Worm (Caenorhabditis elegans): Measurements from ENCODE around the gene F41H10.3.
"Not testable (repeated sequence)": the region's sequence is repeated elsewhere in the genome, so short reads cannot be mapped to it uniquely, and the experiment has no call there.

DNA sequence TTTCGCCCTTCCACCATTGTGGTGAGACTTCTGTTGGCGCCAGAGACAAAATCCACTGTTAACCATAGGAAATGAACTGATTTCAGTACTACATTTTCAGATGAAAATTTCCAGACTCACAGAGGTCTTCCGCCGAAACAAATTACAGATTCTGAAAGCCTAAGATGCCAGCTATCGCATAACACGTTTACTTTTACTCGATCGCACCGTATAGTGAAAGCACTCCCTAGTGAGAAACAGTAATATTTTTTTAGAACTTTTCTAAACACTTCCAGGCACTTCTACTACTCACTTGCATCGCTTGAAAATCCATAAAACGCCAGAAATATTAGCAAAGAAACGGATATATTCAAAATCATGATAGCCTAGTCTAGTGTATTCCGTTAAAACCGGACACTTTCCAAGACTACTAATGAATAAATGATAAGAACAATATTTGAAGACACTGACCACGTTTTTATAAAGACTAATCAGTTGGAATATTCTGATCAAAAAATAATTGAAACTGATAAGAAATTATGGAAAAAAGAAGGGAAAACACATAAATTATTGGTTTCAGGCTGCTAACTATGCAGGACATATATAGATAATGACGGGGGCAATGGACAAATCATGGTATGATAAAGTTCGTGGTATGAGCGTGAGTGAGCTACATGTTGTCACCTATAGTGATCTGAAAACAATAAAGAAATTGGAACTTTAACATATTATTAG is 19.0 kb upstream of the F41H10.3 start, which contains the start of gene gba-4:
- TF ChIP-seq lin-11 (tag; optimal IDR thresholded peaks at IDR 0.05); ceh-45 (GFP tag; IDR thresholded peaks at IDR 0.05); elt-2 (tag; optimal IDR thresholded peaks at IDR 0.05); ama-1 (optimal IDR thresholded peaks at IDR 0.05); ref-2 (tag; optimal IDR thresholded peaks at IDR 0.05); rnt-1 (tag; optimal IDR thresholded peaks at IDR 0.05); hlh-30 (tag; optimal IDR thresholded peaks at IDR 0.05; ENCODE audit: insufficient read depth); ahr-1 (tag; optimal IDR thresholded peaks at IDR 0.05); pha-4 (tag; optimal IDR thresholded peaks at IDR 0.05); ceh-18 (tag; optimal IDR thresholded peaks at IDR 0.05); unc-55 (GFP tag; optimal IDR thresholded peaks at IDR 0.05): not testable (repeated sequence)
